Worm (Caenorhabditis elegans): Measurements from ENCODE around the gene fkb-4.

DNA sequence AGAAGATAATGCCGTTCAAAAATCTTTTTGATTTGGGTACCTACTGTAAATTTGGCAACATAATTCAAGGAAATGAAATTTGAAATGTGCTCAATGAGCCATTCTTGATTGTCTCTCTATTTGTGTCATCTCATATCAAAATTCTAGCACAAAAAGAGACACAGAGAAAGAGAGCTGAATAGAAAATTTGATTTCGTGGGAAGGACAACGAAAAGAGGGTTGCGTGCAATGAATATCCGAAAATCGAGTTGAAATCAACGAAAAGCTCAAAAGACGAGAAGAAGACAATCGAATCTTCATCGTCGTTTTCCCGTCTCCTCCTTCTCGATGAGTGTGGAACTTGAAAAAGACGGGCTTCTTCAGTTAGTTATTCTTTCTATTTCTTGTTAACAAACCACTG, 39.1 kb downstream of the fkb-4 start, which contains the start of gene C15C8.5:
- TF ChIP-seq cog-1 (tag; optimal IDR thresholded peaks at IDR 0.05) (no peak), ztf-29 (GFP tag; IDR thresholded peaks at IDR 0.05) (no peak), T22C8.4 (GFP tag; IDR thresholded peaks at IDR 0.05) (no peak), ztf-23 (GFP tag; IDR thresholded peaks at IDR 0.05) (no peak), flt-1 (GFP tag; IDR thresholded peaks at IDR 0.05) (no peak), med-1 (GFP tag; optimal IDR thresholded peaks at IDR 0.05; ENCODE audit: insufficient read depth) (no peak), klf-2 (GFP tag; conservative IDR thresholded peaks at IDR 0.05) (no peak), tab-1 (GFP tag; IDR thresholded peaks at IDR 0.05) (no peak), ref-1 (GFP tag; conservative IDR thresholded peaks at IDR 0.05) (no peak)

All from whole organism, midembryonic.